Worm (Caenorhabditis elegans) whole organism, early embryonic: ENCODE data around the gene mul-1.

Experiments used
- B0310.2 ChIP-seq: sonication (generic microtip); optimal IDR thresholded peaks from 2 replicates; lab custom pipeline; 2016; ENCODE audit warnings: mild to moderate bottlenecking, missing genetic modification characterization, missing compliant biosample characterization
- F13C5.2 ChIP-seq: sonication (generic microtip); optimal IDR thresholded peaks from 2 replicates; lab custom pipeline; 2017; ENCODE audit warnings: mild to moderate bottlenecking, missing genetic modification characterization, inconsistent platforms, missing compliant biosample characterization
- aly-1 ChIP-seq: sonication (generic microtip); optimal IDR thresholded peaks from 2 replicates; lab custom pipeline; 2016; ENCODE audit warnings: missing genetic modification characterization, missing compliant biosample characterization
- ama-1 ChIP-seq: fragments of 150-350 bp; optimal IDR thresholded peaks from 2 replicates; lab custom pipeline; 2014
- ceh-13 ChIP-seq: fragments of 200-800 bp; sonication (Bioruptor generic); optimal IDR thresholded peaks from 2 replicates; lab custom pipeline; 2018; ENCODE audit warnings: mild to moderate bottlenecking, missing genetic modification characterization, missing compliant biosample characterization
- ceh-36 ChIP-seq: sonication (generic microtip); optimal IDR thresholded peaks from 2 replicates; lab custom pipeline; 2016; ENCODE audit warnings: missing genetic modification characterization, inconsistent platforms, missing compliant biosample characterization
- ets-7 ChIP-seq: sonication (generic microtip); optimal IDR thresholded peaks from 2 replicates; lab custom pipeline; 2016; ENCODE audit warnings: missing genotype, missing genetic modification characterization, missing compliant biosample characterization
- flt-1 ChIP-seq: fragments of 200-800 bp; sonication (Bioruptor generic); IDR thresholded peaks from 2 replicates; pipeline ENCODE4 v1.3.6; 2022; ENCODE audit warnings: missing genetic modification characterization, missing compliant biosample characterization
- hmbx-1 ChIP-seq: sonication (generic microtip); optimal IDR thresholded peaks from 2 replicates; lab custom pipeline; 2016; ENCODE audit warnings: mild to moderate bottlenecking, missing genetic modification characterization, missing compliant biosample characterization
- hmg-4 ChIP-seq: fragments of 200-800 bp; sonication (Bioruptor generic); optimal IDR thresholded peaks from 2 replicates; lab custom pipeline; 2018; ENCODE audit warnings: mild to moderate bottlenecking, missing genetic modification characterization, missing compliant biosample characterization
- hnd-1 ChIP-seq: sonication (generic microtip); optimal IDR thresholded peaks from 2 replicates; lab custom pipeline; 2016; ENCODE audit warnings: missing genetic modification characterization, missing compliant biosample characterization
- pes-1 ChIP-seq: fragments of 200-800 bp; sonication (Bioruptor generic); IDR thresholded peaks from 2 replicates; pipeline ENCODE4 v1.3.6; 2022; ENCODE audit warnings: missing genetic modification reagents, missing genetic modification characterization, missing compliant biosample characterization
- scrt-1 ChIP-seq: fragments of 200-800 bp; sonication (Bioruptor generic); IDR thresholded peaks from 2 replicates; pipeline ENCODE4 v1.3.6; 2022; ENCODE audit warnings: missing genetic modification characterization, missing compliant biosample characterization
- sea-1 ChIP-seq: fragments of 200-800 bp; sonication (Bioruptor generic); conservative IDR thresholded peaks from 2 replicates; pipeline ENCODE4 v1.3.6; 2022; ENCODE audit warnings: missing genetic modification characterization, missing compliant biosample characterization
- tbx-11 ChIP-seq: fragments of 200-800 bp; sonication (Bioruptor generic); IDR thresholded peaks from 2 replicates; pipeline ENCODE4 v1.3.6; 2022; ENCODE audit warnings: missing genetic modification characterization, missing compliant biosample characterization
- tbx-37 ChIP-seq: fragments of 200-800 bp; sonication (Bioruptor generic); conservative IDR thresholded peaks from 2 replicates; pipeline ENCODE4 v1.3.6; 2022; ENCODE audit warnings: missing genetic modification reagents, missing genetic modification characterization, missing compliant biosample characterization
- tra-4 ChIP-seq: sonication (generic microtip); optimal IDR thresholded peaks from 2 replicates; lab custom pipeline; 2017; ENCODE audit warnings: missing genetic modification characterization, missing compliant biosample characterization

mul-1 gene

ce11 chrIV:4078901-4079300, 44.1 kb downstream of the mul-1 start, which contains the start of gene C35B1.8:
TSS of gene C35B1.8 (minus strand) at chrIV:4079001.
- TF ChIP-seq pes-1 (GFP tag; lab: Robert Waterston, UW) (no peak), ceh-13 (no peak), ceh-36 (tag; lab: Kevin White, UChicago) (no peak), tbx-11 (no peak), hmbx-1 (tag; lab: Kevin White, UChicago) (no peak), B0310.2 (tag; lab: Kevin White, UChicago) (no peak)

ce11 chrIV:4076690-4077295, 46.2 kb downstream of the mul-1 start:
- TF ChIP-seq F13C5.2: no peak
- no peak for TF ChIP-seq flt-1 (GFP tag; lab: Robert Waterston, UW)
- no peak for TF ChIP-seq B0310.2 (tag; lab: Kevin White, UChicago)
- TF ChIP-seq ceh-13: no peak
- no peak for TF ChIP-seq aly-1 (tag; lab: Kevin White, UChicago)
- no peak for TF ChIP-seq tra-4 (tag; lab: Kevin White, UChicago)
- no peak for TF ChIP-seq ama-1 (lab: Kevin White, UChicago)
- no peak for TF ChIP-seq sea-1 (GFP tag; lab: Robert Waterston, UW)
- TF ChIP-seq scrt-1 (GFP tag; lab: Robert Waterston, UW): no peak
- TF ChIP-seq ets-7: no peak
- no peak for TF ChIP-seq hnd-1
- no peak for TF ChIP-seq tbx-37 (GFP tag; lab: Robert Waterston, UW)
- TF ChIP-seq hmg-4 (GFP tag; lab: Kevin White, UChicago): no peak
- TF ChIP-seq tbx-11: no peak

- TF ChIP-seq flt-1 (GFP tag; lab: Robert Waterston, UW): no peak
Measured at ce11 chrIV:4074610-4075009, 48.4 kb downstream of the mul-1 start, which contains the start of gene W03D2.9. TSS of gene W03D2.9 (minus strand) at chrIV:4074710.

ce11 chrIV:4072027-4072426, 50.9 kb downstream of the mul-1 start, which contains the start of gene pqn-75:
TSS of gene pqn-75 (plus strand) at chrIV:4072327.
- TF ChIP-seq pes-1 (GFP tag; lab: Robert Waterston, UW): no peak
- TF ChIP-seq ets-7: no peak
- no peak for TF ChIP-seq aly-1 (tag; lab: Kevin White, UChicago)
- TF ChIP-seq ama-1 (lab: Kevin White, UChicago): no peak
- TF ChIP-seq tbx-37 (GFP tag; lab: Robert Waterston, UW): no peak
- TF ChIP-seq ceh-13: no peak
- no peak for TF ChIP-seq tbx-11
- no peak for TF ChIP-seq ceh-36 (tag; lab: Kevin White, UChicago)
- TF ChIP-seq B0310.2 (tag; lab: Kevin White, UChicago): no peak
- TF ChIP-seq scrt-1 (GFP tag; lab: Robert Waterston, UW): no peak
- no peak for TF ChIP-seq flt-1 (GFP tag; lab: Robert Waterston, UW)
- TF ChIP-seq hnd-1: no peak
- TF ChIP-seq F13C5.2: no peak
- no peak for TF ChIP-seq tra-4 (tag; lab: Kevin White, UChicago)
- TF ChIP-seq sea-1 (GFP tag; lab: Robert Waterston, UW): no peak
